Worm (Caenorhabditis elegans) whole organism, L4/young adult: Measurements from ENCODE around the gene nhx-2.

ENCODE experiments used
- W03F9.2 ChIP-seq: fragments of 150-350 bp; optimal IDR thresholded peaks from 2 replicates; lab custom pipeline; 2014; ENCODE audit warnings: missing biosample characterization, missing genetic modification characterization
- dao-5 ChIP-seq: sonication (generic microtip); optimal IDR thresholded peaks from 2 replicates; lab custom pipeline; 2016; ENCODE audit warnings: missing genotype, missing genetic modification characterization, moderate library complexity, missing compliant biosample characterization
- him-1 ChIP-seq: sonication (generic microtip); optimal IDR thresholded peaks from 2 replicates; lab custom pipeline; 2016; ENCODE audit warnings: missing genotype, missing genetic modification reagents, missing genetic modification characterization, missing compliant biosample characterization

nhx-2 gene

DNA sequence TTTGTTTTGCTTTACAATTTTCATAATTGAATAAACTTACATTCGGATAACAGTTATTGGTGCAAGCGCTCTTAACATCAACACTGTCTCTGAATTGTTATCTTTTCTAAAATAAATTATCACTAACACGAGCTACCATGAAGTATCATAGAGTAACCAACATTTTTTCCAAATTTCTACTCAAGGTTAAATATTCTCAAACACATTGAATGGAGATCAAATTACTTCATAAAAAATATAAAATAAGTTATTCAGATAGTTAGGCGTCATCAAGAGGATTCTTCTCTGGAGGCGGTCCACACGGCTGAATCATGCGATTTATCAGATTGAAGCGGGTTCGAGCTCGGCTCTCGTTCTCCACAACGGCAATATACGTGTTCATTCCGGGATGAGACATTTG lies 4.6 kb upstream of the nhx-2 start, which contains the start of gene B0495.5:
TSS of gene B0495.5 (minus strand) at position 101 of the 400 bp plus-strand sequence.
- TF ChIP-seq dao-5 (tag; lab: Kevin White, UChicago) (no peak), W03F9.2 (tag; lab: Kevin White, UChicago) (no peak), him-1 (tag; lab: Kevin White, UChicago) (no peak)

- no peak for TF ChIP-seq him-1 (tag; lab: Kevin White, UChicago)
- no peak for TF ChIP-seq W03F9.2 (tag; lab: Kevin White, UChicago)
- TF ChIP-seq dao-5 (tag; lab: Kevin White, UChicago), result no peak
These were observed 3.4 kb upstream of the nhx-2 start for ce11 chrII:7697156-7697555.

DNA sequence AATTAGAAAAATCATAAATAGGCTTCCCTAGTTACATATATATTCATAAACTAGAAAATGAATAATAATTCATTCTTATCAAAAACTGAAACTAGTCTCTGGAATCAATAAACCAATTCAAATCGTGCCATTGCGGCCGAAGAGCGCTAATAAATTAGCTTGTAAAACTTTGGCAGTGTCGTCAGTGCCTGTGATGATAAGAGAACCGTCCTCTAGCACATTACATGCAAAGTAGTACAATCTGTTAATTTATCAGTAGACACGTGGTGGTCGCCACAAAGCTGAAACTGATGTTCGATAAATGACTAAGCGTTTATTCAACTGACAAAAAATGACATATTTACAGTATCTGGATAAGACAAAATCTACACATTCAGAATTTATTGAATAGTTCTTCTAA lies 1.9 kb upstream of the nhx-2 start:
- no peak for TF ChIP-seq dao-5 (tag; lab: Kevin White, UChicago)

DNA sequence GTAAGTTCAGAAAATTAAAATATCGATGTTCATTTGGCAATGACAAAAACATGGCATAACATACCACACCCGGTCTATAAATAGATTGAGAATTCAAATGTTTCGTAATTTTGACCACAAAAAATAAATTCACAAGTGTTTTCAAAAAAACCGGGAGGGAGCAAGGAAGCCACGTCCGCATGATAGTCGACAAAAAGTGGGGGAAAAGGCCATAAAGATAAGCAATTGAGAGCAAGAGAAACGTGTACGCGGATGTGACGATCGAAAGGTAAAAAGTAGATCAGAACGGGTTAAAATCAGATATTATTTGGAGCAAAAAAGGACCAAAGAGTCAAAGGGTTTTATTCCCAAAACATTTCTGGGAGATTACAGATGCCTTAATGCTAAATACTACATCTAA lies 988 bp upstream of the nhx-2 start:
- TF ChIP-seq W03F9.2 (tag; lab: Kevin White, UChicago) (no peak), dao-5 (tag; lab: Kevin White, UChicago) (no peak), him-1 (tag; lab: Kevin White, UChicago) (no peak)

DNA sequence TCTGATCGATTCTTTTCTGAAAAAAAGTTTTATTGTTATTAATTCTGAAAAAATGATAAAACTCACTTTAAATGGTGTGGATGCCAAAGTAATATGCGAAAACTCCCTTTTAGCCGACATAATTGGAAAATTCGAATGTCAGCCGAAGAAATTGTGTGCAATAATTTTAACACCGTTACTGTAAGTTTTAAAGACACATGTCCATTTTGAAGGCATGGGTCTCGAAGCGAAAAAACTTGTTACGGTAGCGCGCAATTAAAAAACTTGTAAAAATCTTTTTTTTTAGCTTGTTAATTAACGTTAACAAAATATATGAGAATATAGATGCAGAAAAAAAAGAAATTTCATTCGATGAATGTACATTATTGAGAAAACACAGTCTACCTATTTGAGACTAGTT lies 3.4 kb downstream of the nhx-2 start, which contains the start of gene pid-1:
TSS of gene pid-1 (minus strand) at position 173 of the 400 bp plus-strand sequence.
- TF ChIP-seq W03F9.2 (tag; lab: Kevin White, UChicago) (no peak), him-1 (tag; lab: Kevin White, UChicago) (no peak), dao-5 (tag; lab: Kevin White, UChicago) (no peak)

DNA sequence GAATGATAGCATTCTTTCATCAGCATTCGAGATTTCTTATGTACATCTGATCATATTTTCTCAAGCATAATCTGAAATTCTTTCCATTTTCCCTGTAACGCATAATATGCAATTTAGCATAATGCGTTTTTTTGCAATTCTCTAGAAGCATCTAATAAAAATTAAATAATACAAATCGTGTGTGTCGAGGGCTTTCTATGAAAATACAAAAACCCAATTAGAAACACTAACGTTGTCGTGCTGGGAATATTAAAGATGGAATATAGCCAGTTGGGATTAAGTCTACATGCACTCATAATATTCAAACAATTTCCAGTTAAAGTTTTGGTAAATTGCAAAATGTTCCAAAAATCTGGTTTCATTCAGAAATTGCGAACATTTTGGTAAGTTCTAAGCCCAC lies 9.2 kb downstream of the nhx-2 start, which contains the start of gene F18A1.1:
TSS of gene F18A1.1 (plus strand) at position 301 of the 400 bp plus-strand sequence.
- TF ChIP-seq dao-5 (tag; lab: Kevin White, UChicago), result no peak
- TF ChIP-seq W03F9.2 (tag; lab: Kevin White, UChicago), result no peak
- no peak for TF ChIP-seq him-1 (tag; lab: Kevin White, UChicago)

ce11 chrII:7682488-7682887 lies 11.3 kb downstream of the nhx-2 start:
- no peak for TF ChIP-seq W03F9.2 (tag; lab: Kevin White, UChicago)
- TF ChIP-seq him-1 (tag; lab: Kevin White, UChicago), result no peak
- TF ChIP-seq dao-5 (tag; lab: Kevin White, UChicago), result no peak

DNA sequence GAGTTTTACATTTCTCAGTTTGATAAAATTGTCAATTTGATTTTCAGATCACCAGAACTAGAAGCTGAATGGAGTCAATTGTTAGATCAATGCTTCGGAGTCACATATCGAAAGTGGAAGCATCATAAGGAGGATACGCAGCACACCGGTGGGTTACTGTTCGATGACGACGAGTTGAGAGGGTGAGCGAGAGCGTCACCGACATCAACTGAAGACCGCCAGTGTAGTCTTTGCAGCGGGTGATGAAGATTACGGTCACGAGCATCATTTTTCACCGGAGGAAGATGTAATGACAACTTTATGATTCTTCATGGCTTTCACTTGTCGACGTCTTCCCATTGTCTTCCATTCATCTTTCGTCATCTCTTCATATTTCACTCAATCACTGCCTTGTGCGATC lies 11.9 kb downstream of the nhx-2 start, which contains the start of gene lin-26:
TSS of gene lin-26 (plus strand) at position 301 of the 400 bp plus-strand sequence.
- no peak for TF ChIP-seq him-1 (tag; lab: Kevin White, UChicago)
- no peak for TF ChIP-seq dao-5 (tag; lab: Kevin White, UChicago)
- no peak for TF ChIP-seq W03F9.2 (tag; lab: Kevin White, UChicago)

DNA sequence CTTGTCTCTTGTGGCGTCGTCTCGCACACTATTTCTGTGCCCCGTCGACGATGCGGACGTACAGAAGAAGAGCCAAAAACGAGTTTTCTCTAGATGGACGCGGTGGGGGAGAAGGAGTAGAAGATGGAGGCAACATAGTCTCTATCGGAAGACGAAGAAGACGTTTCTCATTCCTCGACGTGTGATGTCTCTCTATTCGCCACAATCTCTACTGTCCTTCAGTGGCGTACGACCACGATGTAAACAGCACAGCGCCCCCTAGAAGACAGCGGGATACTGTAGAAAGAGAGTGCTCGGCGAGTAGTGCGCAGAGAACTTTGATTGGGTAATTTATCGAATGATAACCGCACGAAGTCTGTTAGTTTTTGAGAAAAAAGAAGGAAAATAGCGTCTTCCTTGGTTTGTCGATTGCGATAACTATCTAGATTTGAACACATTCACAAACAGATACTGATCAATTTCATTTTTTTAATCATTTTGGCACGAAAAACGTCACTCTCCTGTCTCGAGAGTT lies 14.2 kb downstream of the nhx-2 start:
- TF ChIP-seq W03F9.2 (tag; lab: Kevin White, UChicago), result no peak
- TF ChIP-seq him-1 (tag; lab: Kevin White, UChicago), result no peak
- no peak for TF ChIP-seq dao-5 (tag; lab: Kevin White, UChicago)

- TF ChIP-seq him-1 (tag; lab: Kevin White, UChicago) (no peak), W03F9.2 (tag; lab: Kevin White, UChicago) (no peak), dao-5 (tag; lab: Kevin White, UChicago) (no peak)
These were observed 15.2 kb downstream of the nhx-2 start for ce11 chrII:7678512-7678911.

DNA sequence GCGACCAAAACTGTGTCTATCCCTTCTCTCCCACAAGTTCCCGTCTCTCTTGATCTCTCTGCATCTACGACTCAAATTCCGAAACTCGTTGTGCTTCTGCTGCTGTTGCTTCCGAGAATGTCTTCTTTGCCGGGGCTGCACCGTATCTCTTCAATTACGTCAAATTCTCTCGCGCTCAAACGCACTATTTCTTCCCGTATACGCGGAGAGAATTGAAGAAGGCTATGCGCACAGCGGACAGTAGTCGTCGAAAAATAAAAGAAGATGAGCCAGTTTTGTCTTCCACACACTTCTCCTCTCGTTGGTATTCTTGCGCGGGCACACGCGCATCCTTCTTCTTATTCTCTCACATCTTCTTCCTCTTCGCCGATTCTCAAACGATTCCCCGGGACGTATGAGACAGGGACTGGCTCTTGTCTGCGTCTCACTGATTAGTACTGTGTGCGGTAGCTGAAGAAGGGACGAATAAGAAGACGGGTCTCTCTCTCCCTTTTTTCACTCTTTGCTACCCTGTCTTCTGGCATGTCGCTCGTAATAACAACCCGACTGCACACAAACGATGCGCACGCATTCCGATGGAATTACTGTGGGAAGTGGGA lies 17.4 kb downstream of the nhx-2 start:
- TF ChIP-seq dao-5 (tag; lab: Kevin White, UChicago), result no peak
- TF ChIP-seq W03F9.2 (tag; lab: Kevin White, UChicago), result no peak
- no peak for TF ChIP-seq him-1 (tag; lab: Kevin White, UChicago)

DNA sequence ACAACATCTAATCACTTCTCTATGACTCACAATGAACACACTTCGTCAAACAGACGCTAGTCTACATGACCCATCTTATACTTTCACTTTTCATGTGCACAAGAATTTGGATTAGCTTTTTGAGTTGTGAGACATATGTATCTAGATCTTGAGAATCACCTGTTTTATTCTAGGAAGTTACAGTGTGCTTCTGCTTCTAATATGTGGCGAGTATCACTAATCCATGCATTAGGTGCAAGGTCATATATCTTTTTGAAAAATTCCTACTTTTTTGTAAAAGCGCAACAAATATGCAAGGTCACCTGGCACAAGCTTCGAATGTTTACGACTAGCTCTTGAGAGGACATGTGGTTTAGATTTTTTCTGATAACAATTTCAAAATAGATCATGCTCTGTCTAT lies 18.0 kb downstream of the nhx-2 start:
- TF ChIP-seq him-1 (tag; lab: Kevin White, UChicago) (no peak), dao-5 (tag; lab: Kevin White, UChicago) (no peak), W03F9.2 (tag; lab: Kevin White, UChicago) (no peak)

- no peak for TF ChIP-seq him-1 (tag; lab: Kevin White, UChicago)
- no peak for TF ChIP-seq dao-5 (tag; lab: Kevin White, UChicago)
- TF ChIP-seq W03F9.2 (tag; lab: Kevin White, UChicago), result no peak
These were observed 22.1 kb downstream of the nhx-2 start, which contains the start of gene lir-1 for ce11 chrII:7671705-7672104. lir-1 (plus strand) TSS chrII:7672005.

ce11 chrII:7670039-7670438 lies 23.7 kb downstream of the nhx-2 start:
- TF ChIP-seq W03F9.2 (tag; lab: Kevin White, UChicago) (no peak), him-1 (tag; lab: Kevin White, UChicago) (no peak), dao-5 (tag; lab: Kevin White, UChicago) (no peak)
